Worm (Caenorhabditis elegans): ENCODE results near the gene Y46D2A.3.
A peak's percentile ranks its signal among the peaks of the same experiment; 100 is the strongest.

Gene Y46D2A.3

DNA sequence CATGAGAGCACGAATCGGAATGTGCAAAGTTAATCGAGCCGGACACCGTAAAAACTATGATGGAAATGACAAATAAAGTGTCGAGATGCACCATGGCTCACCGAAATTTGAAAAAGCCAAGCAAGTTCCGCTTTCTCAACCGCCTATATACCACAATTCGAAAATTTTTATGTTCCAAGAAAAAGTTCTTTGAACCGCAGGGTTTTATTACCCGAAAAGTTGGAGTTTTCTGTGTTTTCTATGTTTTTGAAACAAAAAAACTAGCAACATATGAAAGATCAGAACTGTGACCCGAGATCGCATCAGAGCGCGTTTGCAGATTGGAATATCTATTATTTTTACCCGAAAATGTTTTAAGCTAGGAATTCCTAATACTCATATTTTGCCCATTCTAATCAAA lies at the start of gene Y46D2A.3:
TSS of gene Y46D2A.3 (minus strand) at position 101 of the 400 bp plus-strand sequence.
- TF ChIP-seq T22C8.4 (GFP tag; IDR thresholded peaks at IDR 0.05) (no peak), flt-1 (GFP tag; IDR thresholded peaks at IDR 0.05) (no peak), klf-2 (GFP tag; conservative IDR thresholded peaks at IDR 0.05) (no peak)

DNA sequence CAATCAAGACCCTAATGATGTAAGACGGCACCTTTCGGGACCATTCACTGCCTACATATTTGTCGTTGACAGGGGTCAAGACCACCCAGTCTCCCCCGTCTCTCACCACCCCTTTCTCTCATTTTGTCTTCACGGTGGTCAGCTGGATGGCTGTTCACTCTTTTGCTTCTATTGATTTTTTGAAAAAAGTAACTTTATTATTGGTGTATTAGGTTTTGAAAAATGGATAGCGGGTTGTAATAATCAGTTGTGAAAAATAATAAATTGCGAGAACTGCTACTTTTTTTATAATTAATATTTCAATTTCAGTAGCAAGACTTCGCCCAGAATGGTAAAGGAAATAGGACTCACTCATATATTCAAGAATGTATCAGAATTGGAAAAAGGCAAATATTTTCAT lies 49.8 kb upstream of the Y46D2A.3 start, which contains the start of gene bath-9:
TSS of gene bath-9 (plus strand) at position 301 of the 400 bp plus-strand sequence.
- no peak for TF ChIP-seq ztf-23 (GFP tag; IDR thresholded peaks at IDR 0.05)
- no peak for TF ChIP-seq klf-2 (GFP tag; conservative IDR thresholded peaks at IDR 0.05)
- TF ChIP-seq flt-1 (GFP tag; IDR thresholded peaks at IDR 0.05) = no peak
- TF ChIP-seq ref-1 (GFP tag; conservative IDR thresholded peaks at IDR 0.05) = no peak
- TF ChIP-seq cog-1 (tag; optimal IDR thresholded peaks at IDR 0.05) = no peak
- no peak for TF ChIP-seq ztf-29 (GFP tag; IDR thresholded peaks at IDR 0.05)
- TF ChIP-seq tab-1 (GFP tag; IDR thresholded peaks at IDR 0.05) = no peak
- TF ChIP-seq med-1 (GFP tag; optimal IDR thresholded peaks at IDR 0.05; ENCODE audit: insufficient read depth) = no peak
- TF ChIP-seq T22C8.4 (GFP tag; IDR thresholded peaks at IDR 0.05) = no peak

DNA sequence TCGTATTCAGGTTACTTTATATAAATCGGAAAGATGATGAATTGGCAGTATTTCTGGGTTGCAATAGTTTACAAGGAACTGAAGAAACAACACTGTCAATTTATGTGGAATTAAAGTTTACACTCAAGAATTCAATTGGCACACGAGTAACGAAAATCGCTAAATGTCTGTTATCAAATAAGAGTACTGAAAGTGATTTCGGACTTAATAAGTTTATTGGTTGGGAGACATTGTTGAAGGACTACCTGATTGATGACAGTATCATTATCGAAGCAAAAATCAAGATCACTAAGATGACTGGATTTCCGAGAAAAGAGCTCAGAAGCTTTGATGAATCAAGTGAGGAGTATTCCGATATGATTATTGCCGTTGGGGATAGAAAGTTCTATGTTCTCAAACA lies 48.3 kb upstream of the Y46D2A.3 start:
- TF ChIP-seq flt-1 (GFP tag; IDR thresholded peaks at IDR 0.05) = no peak
- no peak for TF ChIP-seq med-1 (GFP tag; optimal IDR thresholded peaks at IDR 0.05; ENCODE audit: insufficient read depth)
- TF ChIP-seq klf-2 (GFP tag; conservative IDR thresholded peaks at IDR 0.05) = no peak
- no peak for TF ChIP-seq tab-1 (GFP tag; IDR thresholded peaks at IDR 0.05)
- no peak for TF ChIP-seq cog-1 (tag; optimal IDR thresholded peaks at IDR 0.05)
- TF ChIP-seq ref-1 (GFP tag; conservative IDR thresholded peaks at IDR 0.05) = no peak
- no peak for TF ChIP-seq ztf-23 (GFP tag; IDR thresholded peaks at IDR 0.05)
- TF ChIP-seq T22C8.4 (GFP tag; IDR thresholded peaks at IDR 0.05) = no peak
- TF ChIP-seq ztf-29 (GFP tag; IDR thresholded peaks at IDR 0.05) = no peak

DNA sequence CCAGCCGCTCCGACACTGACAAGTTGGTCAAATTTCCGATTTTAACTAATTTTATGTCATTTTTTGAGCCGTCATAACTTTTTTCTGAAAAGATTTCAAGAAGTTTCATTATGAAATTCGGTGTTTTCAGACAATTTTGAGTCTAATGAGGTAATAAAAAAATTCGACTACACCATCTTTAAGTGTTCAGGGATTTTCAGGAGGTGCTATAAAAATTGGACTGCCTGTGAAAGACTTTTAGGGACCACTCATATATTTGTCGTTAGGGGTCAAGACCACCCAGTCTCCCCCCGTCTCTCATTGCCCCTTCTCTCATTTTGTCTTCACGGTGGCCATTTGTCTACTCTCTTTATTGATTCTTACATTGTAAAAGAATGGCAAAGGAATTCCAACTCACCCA lies 47.8 kb upstream of the Y46D2A.3 start, which contains the start of gene bath-10:
TSS of gene bath-10 (plus strand) at position 301 of the 400 bp plus-strand sequence.
- TF ChIP-seq med-1 (GFP tag; optimal IDR thresholded peaks at IDR 0.05; ENCODE audit: insufficient read depth) (no peak), ztf-23 (GFP tag; IDR thresholded peaks at IDR 0.05) (no peak), T22C8.4 (GFP tag; IDR thresholded peaks at IDR 0.05) (no peak), ref-1 (GFP tag; conservative IDR thresholded peaks at IDR 0.05) (no peak), tab-1 (GFP tag; IDR thresholded peaks at IDR 0.05) (no peak), ztf-29 (GFP tag; IDR thresholded peaks at IDR 0.05) (no peak), flt-1 (GFP tag; IDR thresholded peaks at IDR 0.05) (no peak), cog-1 (tag; optimal IDR thresholded peaks at IDR 0.05) (no peak), klf-2 (GFP tag; conservative IDR thresholded peaks at IDR 0.05) (no peak)

DNA sequence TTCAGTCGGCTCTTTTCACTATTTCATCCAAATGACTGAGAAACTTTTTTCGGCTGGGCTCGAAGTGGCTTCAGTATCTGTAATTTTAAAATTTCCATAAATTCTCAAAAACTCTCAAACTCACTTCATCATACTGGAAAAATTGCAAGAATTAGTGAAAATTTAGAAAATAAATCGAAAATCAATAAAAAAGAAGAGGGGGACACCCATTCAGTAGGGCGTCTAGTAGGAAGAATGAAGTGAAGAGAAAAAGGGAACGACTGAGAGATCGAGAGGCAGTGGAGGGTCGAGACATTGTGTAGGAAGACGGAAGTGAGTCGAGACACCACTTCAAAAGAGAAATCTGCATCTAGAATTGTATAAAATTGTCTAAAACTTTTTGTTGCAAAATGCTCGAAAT lies 46.9 kb upstream of the Y46D2A.3 start:
- TF ChIP-seq med-1 (GFP tag; optimal IDR thresholded peaks at IDR 0.05; ENCODE audit: insufficient read depth) (no peak), T22C8.4 (GFP tag; IDR thresholded peaks at IDR 0.05) (no peak), tab-1 (GFP tag; IDR thresholded peaks at IDR 0.05) (no peak), cog-1 (tag; optimal IDR thresholded peaks at IDR 0.05) (no peak)

DNA sequence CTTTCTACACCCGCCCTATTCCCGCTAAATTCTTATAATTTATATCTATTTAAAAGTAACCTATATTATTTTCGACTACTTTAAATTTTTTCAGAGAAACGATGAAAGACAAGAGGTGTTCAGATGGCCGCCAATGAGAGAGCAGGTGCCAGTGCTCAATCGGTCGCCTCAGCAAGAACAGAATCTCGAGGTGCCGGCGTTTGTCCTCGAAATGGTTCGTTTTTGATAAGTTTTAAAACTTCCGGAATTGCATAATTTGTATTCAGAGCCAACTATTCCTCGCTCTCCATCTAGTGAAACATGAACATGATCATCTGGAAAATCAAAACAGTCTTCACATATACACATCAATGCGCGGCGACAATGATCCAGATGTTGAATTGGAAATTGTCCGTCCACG lies 44.0 kb upstream of the Y46D2A.3 start, which contains the start of gene bath-23:
TSS of gene bath-23 (plus strand) at position 301 of the 400 bp plus-strand sequence.
- TF ChIP-seq T22C8.4 (GFP tag; IDR thresholded peaks at IDR 0.05) = no peak
- no peak for TF ChIP-seq tab-1 (GFP tag; IDR thresholded peaks at IDR 0.05)
- TF ChIP-seq klf-2 (GFP tag; conservative IDR thresholded peaks at IDR 0.05) = no peak
- TF ChIP-seq ref-1 (GFP tag; conservative IDR thresholded peaks at IDR 0.05) = no peak
- no peak for TF ChIP-seq flt-1 (GFP tag; IDR thresholded peaks at IDR 0.05)
- TF ChIP-seq ztf-23 (GFP tag; IDR thresholded peaks at IDR 0.05) = no peak
- no peak for TF ChIP-seq cog-1 (tag; optimal IDR thresholded peaks at IDR 0.05)
- no peak for TF ChIP-seq med-1 (GFP tag; optimal IDR thresholded peaks at IDR 0.05; ENCODE audit: insufficient read depth)
- no peak for TF ChIP-seq ztf-29 (GFP tag; IDR thresholded peaks at IDR 0.05)

DNA sequence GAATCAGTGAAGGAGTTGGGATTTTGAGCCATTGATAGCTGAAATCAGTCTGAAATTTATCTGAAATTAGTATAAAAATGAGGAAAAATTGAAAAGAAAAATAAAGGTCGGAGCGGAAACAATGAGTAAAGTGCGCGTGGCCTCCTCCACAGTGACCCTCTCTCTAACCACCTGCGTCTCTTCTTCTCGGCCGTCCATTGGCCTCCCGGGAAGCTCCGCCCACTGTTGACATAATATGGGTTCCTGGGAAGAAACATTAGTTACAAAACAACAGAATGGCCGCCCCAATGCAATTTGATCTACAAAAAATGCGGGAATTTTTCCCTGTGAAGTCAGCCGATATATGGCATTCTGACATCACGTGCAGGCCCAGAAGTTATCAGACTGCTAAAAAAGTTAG lies 43.1 kb upstream of the Y46D2A.3 start, which contains the start of gene Y49F6C.8:
TSS of gene Y49F6C.8 (minus strand) at position 51 of the 400 bp plus-strand sequence.
- no peak for TF ChIP-seq T22C8.4 (GFP tag; IDR thresholded peaks at IDR 0.05)
- no peak for TF ChIP-seq ztf-23 (GFP tag; IDR thresholded peaks at IDR 0.05)
- TF ChIP-seq ref-1 (GFP tag; conservative IDR thresholded peaks at IDR 0.05) = no peak
- no peak for TF ChIP-seq flt-1 (GFP tag; IDR thresholded peaks at IDR 0.05)
- TF ChIP-seq cog-1 (tag; optimal IDR thresholded peaks at IDR 0.05) = no peak
- no peak for TF ChIP-seq klf-2 (GFP tag; conservative IDR thresholded peaks at IDR 0.05)
- no peak for TF ChIP-seq tab-1 (GFP tag; IDR thresholded peaks at IDR 0.05)
- TF ChIP-seq ztf-29 (GFP tag; IDR thresholded peaks at IDR 0.05) = no peak
- no peak for TF ChIP-seq med-1 (GFP tag; optimal IDR thresholded peaks at IDR 0.05; ENCODE audit: insufficient read depth)

DNA sequence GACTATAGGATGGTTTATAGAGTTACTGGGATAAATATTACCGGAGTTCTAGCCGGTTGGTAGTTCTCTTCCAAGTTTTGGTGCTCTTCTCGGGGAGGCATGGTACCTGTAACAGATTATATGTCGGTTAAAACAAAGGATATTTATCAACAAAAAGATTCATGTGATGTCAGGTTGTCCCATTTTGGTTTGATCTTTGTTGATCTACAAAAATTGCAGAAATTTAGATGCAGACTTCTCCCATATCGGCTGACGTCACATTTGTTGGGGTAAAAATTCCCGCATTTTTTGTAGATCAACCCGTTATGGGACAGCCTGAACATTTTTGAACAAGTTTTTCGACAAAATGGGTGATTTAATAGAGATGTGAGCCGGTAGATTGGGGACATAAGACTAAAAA lies 41.1 kb upstream of the Y46D2A.3 start, which contains the start of gene Y49F6C.7:
TSS of gene Y49F6C.7 (minus strand) at position 101 of the 400 bp plus-strand sequence.
- TF ChIP-seq tab-1 (GFP tag; IDR thresholded peaks at IDR 0.05) = no peak
- no peak for TF ChIP-seq flt-1 (GFP tag; IDR thresholded peaks at IDR 0.05)
- TF ChIP-seq T22C8.4 (GFP tag; IDR thresholded peaks at IDR 0.05) = no peak
- no peak for TF ChIP-seq klf-2 (GFP tag; conservative IDR thresholded peaks at IDR 0.05)
- TF ChIP-seq med-1 (GFP tag; optimal IDR thresholded peaks at IDR 0.05; ENCODE audit: insufficient read depth) = no peak
- no peak for TF ChIP-seq ztf-23 (GFP tag; IDR thresholded peaks at IDR 0.05)
- no peak for TF ChIP-seq ztf-29 (GFP tag; IDR thresholded peaks at IDR 0.05)
- TF ChIP-seq ref-1 (GFP tag; conservative IDR thresholded peaks at IDR 0.05) = no peak
- no peak for TF ChIP-seq cog-1 (tag; optimal IDR thresholded peaks at IDR 0.05)

DNA sequence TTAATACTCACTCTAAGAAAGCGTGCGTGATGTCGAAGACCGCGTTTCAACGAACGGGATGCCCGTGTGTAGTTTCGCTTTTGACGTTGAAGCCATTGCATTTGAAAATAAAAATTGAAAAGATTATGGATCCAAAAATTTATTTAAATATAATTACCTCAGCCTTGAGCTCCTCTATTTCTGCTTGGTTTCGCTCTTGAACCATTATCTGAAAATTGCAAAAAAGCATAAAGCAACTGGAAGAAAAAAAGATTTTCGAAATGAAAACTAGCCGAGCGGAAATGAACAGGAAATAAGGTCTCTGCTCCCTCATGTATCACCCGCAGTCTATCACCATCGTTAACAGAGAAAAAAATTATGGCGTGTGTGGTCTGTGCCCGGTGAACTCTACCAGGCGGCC lies 40.1 kb upstream of the Y46D2A.3 start, which contains the start of gene Y49F6C.6:
TSS of gene Y49F6C.6 (minus strand) at position 101 of the 400 bp plus-strand sequence.
- TF ChIP-seq flt-1 (GFP tag; IDR thresholded peaks at IDR 0.05) (no peak), klf-2 (GFP tag; conservative IDR thresholded peaks at IDR 0.05) (no peak), ztf-23 (GFP tag; IDR thresholded peaks at IDR 0.05) (no peak), T22C8.4 (GFP tag; IDR thresholded peaks at IDR 0.05) (no peak), ref-1 (GFP tag; conservative IDR thresholded peaks at IDR 0.05) (no peak), med-1 (GFP tag; optimal IDR thresholded peaks at IDR 0.05; ENCODE audit: insufficient read depth) (no peak), tab-1 (GFP tag; IDR thresholded peaks at IDR 0.05) (no peak), cog-1 (tag; optimal IDR thresholded peaks at IDR 0.05) (no peak), ztf-29 (GFP tag; IDR thresholded peaks at IDR 0.05) (no peak)

DNA sequence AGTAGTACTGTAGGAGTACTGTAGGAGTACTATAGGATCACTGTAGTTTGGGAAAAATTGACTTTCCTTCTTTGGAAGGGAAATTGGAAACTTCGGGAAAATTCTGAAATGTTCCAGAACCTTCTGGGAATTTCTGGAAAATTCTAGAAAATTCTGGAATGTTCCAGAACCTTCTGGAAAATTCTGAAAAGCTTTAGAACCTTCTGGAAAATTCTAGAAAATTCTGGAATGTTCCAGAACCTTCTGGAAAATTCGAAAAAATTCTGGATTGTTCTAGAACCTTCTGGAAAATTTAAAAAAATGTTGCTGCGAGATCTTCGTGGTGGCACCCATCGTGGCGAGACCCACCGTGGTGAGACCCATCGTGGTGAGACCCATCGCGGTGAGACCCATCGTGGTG lies 38.6 kb upstream of the Y46D2A.3 start:
- peak; percentile 11; the same call in 1 of the 2 replicates for TF ChIP-seq flt-1 (GFP tag; IDR thresholded peaks at IDR 0.05)

Data from whole organism, midembryonic.